Fruit fly (Drosophila melanogaster): ENCODE data around the gene CG12716.

The CG12716 gene

DNA sequence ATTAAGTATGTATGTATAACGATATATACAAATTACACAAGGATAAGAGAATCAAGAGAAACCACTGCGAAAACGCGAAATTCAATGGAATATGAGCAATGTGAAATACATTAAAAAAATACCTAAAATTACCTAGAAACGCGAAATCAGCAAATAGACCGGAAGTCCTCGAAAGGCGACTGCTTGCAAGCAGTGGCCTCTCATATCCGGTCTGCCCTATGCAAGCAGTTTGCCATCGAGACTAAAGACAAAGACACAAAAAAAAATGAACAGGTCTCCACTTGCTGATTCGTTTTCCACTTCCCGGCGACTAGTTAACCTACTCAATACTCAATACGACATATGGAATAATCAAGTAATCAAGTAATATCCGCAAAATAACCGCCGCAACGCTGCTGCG, 28.4 kb downstream of the CG12716 start (continued):
- TF ChIP-seq CG15601 (tag; optimal IDR thresholded peaks at IDR 0.05) (no peak), Neu2 (GFP tag; optimal IDR thresholded peaks at IDR 0.05; ENCODE audit: borderline replicate concordance) (no peak), gcm2 (GFP tag; optimal IDR thresholded peaks at IDR 0.05) (no peak), stwl (tag; optimal IDR thresholded peaks at IDR 0.05) (peak; percentile 62), Lhr (GFP tag; optimal IDR thresholded peaks at IDR 0.05) (no peak), CG14860 (GFP tag; IDR thresholded peaks at IDR 0.05; ENCODE audit: partially characterized antibody) (no peak), bowl (GFP tag; IDR thresholded peaks at IDR 0.05) (no peak), slou (GFP tag; optimal IDR thresholded peaks at IDR 0.05) (no peak), CG12071 (GFP tag; optimal IDR thresholded peaks at IDR 0.05) (no peak), CG32772 (GFP tag; IDR thresholded peaks at IDR 0.05) (no peak), CG11085 (GFP tag; IDR thresholded peaks at IDR 0.05) (no peak), CG31365 (tag; optimal IDR thresholded peaks at IDR 0.05) (peak; percentile 91), ap (GFP tag; IDR thresholded peaks at IDR 0.05) (no peak), CG7928 (GFP tag; optimal IDR thresholded peaks at IDR 0.05) (no peak), CG10147 (GFP tag; optimal IDR thresholded peaks at IDR 0.05) (no peak), Fer3 (tag; optimal IDR thresholded peaks at IDR 0.05) (peak; percentile 10), CG1602 (GFP tag; optimal IDR thresholded peaks at IDR 0.05) (no peak), Ssrp (tag; optimal IDR thresholded peaks at IDR 0.05) (no peak), bcd (GFP tag; optimal IDR thresholded peaks at IDR 0.05) (peak; percentile 17), CG6272 (GFP tag; IDR thresholded peaks at IDR 0.05) (no peak), Stat92E (GFP tag; optimal IDR thresholded peaks at IDR 0.05) (no peak), HLH3B (GFP tag; IDR thresholded peaks at IDR 0.05) (no peak), gsb (GFP tag; IDR thresholded peaks at IDR 0.05) (no peak), NC2β (GFP tag; optimal IDR thresholded peaks at IDR 0.05) (no peak), CG4328 (GFP tag; optimal IDR thresholded peaks at IDR 0.05) (peak; percentile 45), H15 (GFP tag; IDR thresholded peaks at IDR 0.05) (no peak), nerfin-2 (GFP tag; IDR thresholded peaks at IDR 0.05; ENCODE audit: partially characterized antibody) (no peak), Dad (GFP tag; optimal IDR thresholded peaks at IDR 0.05) (no peak), jigr1 (GFP tag; IDR thresholded peaks at IDR 0.05) (no peak), CG18262 (tag; optimal IDR thresholded peaks at IDR 0.05) (no peak), psq (GFP tag; optimal IDR thresholded peaks at IDR 0.05) (no peak), ssp (GFP tag; IDR thresholded peaks at IDR 0.05) (no peak), CG9437 (GFP tag; optimal IDR thresholded peaks at IDR 0.05) (peak; percentile 5), chn (GFP tag; optimal IDR thresholded peaks at IDR 0.05) (no peak), Hand (GFP tag; optimal IDR thresholded peaks at IDR 0.05) (no peak), gfzf (GFP tag; optimal IDR thresholded peaks at IDR 0.05) (no peak), CG8089 (GFP tag; optimal IDR thresholded peaks at IDR 0.05) (no peak), CG31224 (GFP tag; IDR thresholded peaks at IDR 0.05) (no peak), az2 (GFP tag; optimal IDR thresholded peaks at IDR 0.05) (no peak), kah (GFP tag; optimal IDR thresholded peaks at IDR 0.05) (peak; percentile 5), tin (GFP tag; optimal IDR thresholded peaks at IDR 0.05) (no peak), CG11398 (GFP tag; optimal IDR thresholded peaks at IDR 0.05) (no peak), dmrt11E (tag; optimal IDR thresholded peaks at IDR 0.05) (no peak), tgo (GFP tag; IDR thresholded peaks at IDR 0.05) (no peak), MESR4 (GFP tag; optimal IDR thresholded peaks at IDR 0.05) (no peak), CG12104 (GFP tag; optimal IDR thresholded peaks at IDR 0.05) (no peak), CG11456 (GFP tag; IDR thresholded peaks at IDR 0.05) (no peak; the same call in 2 of the 3 replicates), PHDP (tag; optimal IDR thresholded peaks at IDR 0.05) (no peak), CG9817 (tag; optimal IDR thresholded peaks at IDR 0.05) (no peak), D19B (GFP tag; optimal IDR thresholded peaks at IDR 0.05) (no peak), Dek (tag; optimal IDR thresholded peaks at IDR 0.05) (no peak), Pdp1 (GFP tag; optimal IDR thresholded peaks at IDR 0.05) (no peak)
